Worm (Caenorhabditis elegans): ENCODE results near the gene fbxa-82.

ce11 chrV:15065068-15065744, 12.9 kb upstream of the fbxa-82 start, which contains the start of gene C25D7.9:
- no peak for TF ChIP-seq W03F9.2 (tag; optimal IDR thresholded peaks at IDR 0.05)
- no peak for TF ChIP-seq dao-5 (tag; optimal IDR thresholded peaks at IDR 0.05)
- TF ChIP-seq him-1 (tag; optimal IDR thresholded peaks at IDR 0.05), result no peak

Measured in whole organism, L4/young adult.